Fruit fly (Drosophila melanogaster) whole organism, adult: ENCODE measurements around the gene Cpr.

Source experiments
- CG11617 ChIP-seq: fragments of 200-800 bp; sonication (Bioruptor generic); optimal IDR thresholded peaks from 2 replicates; lab custom pipeline; 2017; ENCODE audit warnings: mild to moderate bottlenecking, missing biosample characterization, missing genetic modification reagents, missing genetic modification characterization
- CG12768 ChIP-seq: fragments of 200-800 bp; sonication (Bioruptor generic); optimal IDR thresholded peaks from 2 replicates; lab custom pipeline; 2017; ENCODE audit warnings: missing biosample characterization, missing genetic modification characterization, mild to moderate bottlenecking, moderate library complexity, missing genetic modification reagents
- CG14711 ChIP-seq: fragments of 200-800 bp; sonication (Bioruptor generic); optimal IDR thresholded peaks from 2 replicates; lab custom pipeline; 2018; ENCODE audit warnings: missing biosample characterization, mild to moderate bottlenecking, missing genetic modification characterization, moderate library complexity
- CG1620 ChIP-seq: fragments of 200-800 bp; sonication (Bioruptor generic); optimal IDR thresholded peaks from 2 replicates; lab custom pipeline; 2016; ENCODE audit warnings: missing biosample characterization, missing genetic modification characterization
- CG33017 ChIP-seq: fragments of 200-800 bp; sonication (Bioruptor generic); optimal IDR thresholded peaks from 2 replicates; lab custom pipeline; 2018; ENCODE audit warnings: missing biosample characterization, mild to moderate bottlenecking, missing genetic modification characterization, moderate library complexity
- CG5204 ChIP-seq: fragments of 200-800 bp; sonication (Bioruptor generic); optimal IDR thresholded peaks from 2 replicates; lab custom pipeline; 2016; ENCODE audit warnings: missing biosample characterization, missing genetic modification characterization
- CG7045 ChIP-seq: fragments of 200-800 bp; sonication (Bioruptor generic); optimal IDR thresholded peaks from 2 replicates; lab custom pipeline; 2017; ENCODE audit warnings: missing biosample characterization, mild to moderate bottlenecking, missing genetic modification characterization
- CG7101 ChIP-seq: fragments of 200-800 bp; sonication (Bioruptor generic); optimal IDR thresholded peaks from 2 replicates; lab custom pipeline; 2018; ENCODE audit warnings: missing biosample characterization, mild to moderate bottlenecking, missing genetic modification characterization, moderate library complexity
- Clk ChIP-seq: fragments of 200-800 bp; sonication (Bioruptor generic); optimal IDR thresholded peaks from 2 replicates; lab custom pipeline; 2017; ENCODE audit warnings: missing biosample characterization, missing genetic modification characterization
- Crg-1 ChIP-seq: fragments of 200-800 bp; sonication (Bioruptor generic); optimal IDR thresholded peaks from 2 replicates; lab custom pipeline; 2016; ENCODE audit warnings: missing biosample characterization, missing genetic modification characterization
- Hr96 ChIP-seq: fragments of 200-800 bp; sonication (Bioruptor generic); optimal IDR thresholded peaks from 2 replicates; lab custom pipeline; 2016; ENCODE audit warnings: missing biosample characterization, missing genetic modification characterization
- Mnt ChIP-seq: fragments of 200-800 bp; sonication (Bioruptor generic); optimal IDR thresholded peaks from 2 replicates; lab custom pipeline; 2016; ENCODE audit warnings: missing biosample characterization, mild to moderate bottlenecking, missing genetic modification characterization
- bab1 ChIP-seq: fragments of 200-800 bp; sonication (Bioruptor generic); optimal IDR thresholded peaks from 3 replicates; lab custom pipeline; 2019; ENCODE audit warnings: missing biosample characterization, mild to moderate bottlenecking, missing genetic modification characterization, moderate library complexity
- cic ChIP-seq: fragments of 200-800 bp; sonication (Bioruptor generic); optimal IDR thresholded peaks from 2 replicates; lab custom pipeline; 2017; ENCODE audit warnings: missing biosample characterization, mild to moderate bottlenecking, missing genetic modification characterization, moderate library complexity
- cnc ChIP-seq, 2 experiments: fragments of >200 bp; optimal IDR thresholded peaks; 2 replicates each; lab custom pipeline; 2017
- kay ChIP-seq: fragments of 200-800 bp; sonication (Bioruptor generic); peaks from one replicate; lab custom pipeline; 2016; ENCODE audit warnings: missing biosample characterization, missing genetic modification characterization, borderline replicate concordance
- ovo ChIP-seq: fragments of 200-800 bp; sonication (Bioruptor generic); optimal IDR thresholded peaks from 2 replicates; lab custom pipeline; 2016; ENCODE audit warnings: missing biosample characterization, missing genetic modification characterization
- pad ChIP-seq: fragments of 200-800 bp; sonication (Bioruptor generic); optimal IDR thresholded peaks from 3 replicates; lab custom pipeline; 2017; ENCODE audit warnings: missing biosample characterization, missing genetic modification characterization, mild to moderate bottlenecking, moderate library complexity, missing genetic modification reagents
- tj ChIP-seq: fragments of 200-800 bp; sonication (Bioruptor generic); optimal IDR thresholded peaks from 3 replicates; lab custom pipeline; 2017; ENCODE audit warnings: missing biosample characterization, mild to moderate bottlenecking, missing genetic modification characterization, moderate library complexity
- toe ChIP-seq: fragments of 200-800 bp; sonication (Bioruptor generic); optimal IDR thresholded peaks from 2 replicates; lab custom pipeline; 2016; ENCODE audit warnings: missing biosample characterization, missing genetic modification characterization

The Cpr gene

dm6 chr2L:6379197-6379596 is 40.6 kb downstream of the Cpr start:
- TF ChIP-seq toe (no peak), CG33017 (tag; lab: Kevin White, UChicago) (no peak), cnc (optimal IDR thresholded peaks at IDR 0.05; lab: Kevin White, UChicago) (no peak), CG7101 (tag; lab: Kevin White, UChicago) (no peak), CG7045 (GFP tag; lab: Kevin White, UChicago) (no peak), CG14711 (tag; lab: Kevin White, UChicago) (no peak), CG12768 (GFP tag; lab: Kevin White, UChicago) (no peak), bab1 (GFP tag; lab: Kevin White, UChicago) (no peak), cic (GFP tag; lab: Kevin White, UChicago) (no peak), CG5204 (GFP tag; lab: Kevin White, UChicago) (no peak), CG11617 (GFP tag; lab: Kevin White, UChicago) (no peak), Crg-1 (GFP tag; lab: Kevin White, UChicago) (no peak), kay (GFP tag; lab: Kevin White, UChicago) (no peak)

dm6 chr2L:6380966-6381365 is 42.3 kb downstream of the Cpr start, which contains the start of gene Nepl5:
TSS of gene Nepl5 (plus strand) at chr2L:6381266.
- TF ChIP-seq CG5204 (GFP tag; lab: Kevin White, UChicago) = no peak

dm6 chr2L:6385409-6385808 is 46.8 kb downstream of the Cpr start, which contains the start of gene Nepl6:
TSS of gene Nepl6 (minus strand) at chr2L:6385512.
- TF ChIP-seq CG7045 (GFP tag; lab: Kevin White, UChicago) = no peak
- no peak for TF ChIP-seq pad (GFP tag; lab: Kevin White, UChicago)
- TF ChIP-seq CG11617 (GFP tag; lab: Kevin White, UChicago) = no peak
- TF ChIP-seq Mnt (GFP tag; lab: Kevin White, UChicago) = no peak
- TF ChIP-seq CG14711 (tag; lab: Kevin White, UChicago) = no peak
- TF ChIP-seq Clk (GFP tag; lab: Kevin White, UChicago) = no peak
- TF ChIP-seq Crg-1 (GFP tag; lab: Kevin White, UChicago) = no peak
- TF ChIP-seq tj (GFP tag; lab: Kevin White, UChicago) = no peak
- TF ChIP-seq CG33017 (tag; lab: Kevin White, UChicago) = no peak
- no peak for TF ChIP-seq bab1 (GFP tag; lab: Kevin White, UChicago)
- no peak for TF ChIP-seq ovo (GFP tag; lab: Kevin White, UChicago)
- TF ChIP-seq CG7101 (tag; lab: Kevin White, UChicago) = no peak
- no peak for TF ChIP-seq cnc (optimal IDR thresholded peaks at IDR 0.05; lab: Kevin White, UChicago)
- TF ChIP-seq Hr96 (GFP tag; lab: Kevin White, UChicago) = no peak
- no peak for TF ChIP-seq cic (GFP tag; lab: Kevin White, UChicago)
- no peak for TF ChIP-seq CG12768 (GFP tag; lab: Kevin White, UChicago)

- TF ChIP-seq CG7101 (tag; lab: Kevin White, UChicago) (no peak), tj (GFP tag; lab: Kevin White, UChicago) (no peak), CG11617 (GFP tag; lab: Kevin White, UChicago) (no peak), CG1620 (GFP tag; lab: Kevin White, UChicago) (no peak), pad (GFP tag; lab: Kevin White, UChicago) (no peak), CG7045 (GFP tag; lab: Kevin White, UChicago) (no peak), Crg-1 (GFP tag; lab: Kevin White, UChicago) (no peak), Mnt (GFP tag; lab: Kevin White, UChicago) (no peak), CG12768 (GFP tag; lab: Kevin White, UChicago) (no peak)
Observed at dm6 chr2L:6387068-6387467, 48.4 kb downstream of the Cpr start.

- no peak for TF ChIP-seq Hr96 (GFP tag; lab: Kevin White, UChicago)
- no peak for TF ChIP-seq Clk (GFP tag; lab: Kevin White, UChicago)
- TF ChIP-seq Mnt (GFP tag; lab: Kevin White, UChicago) = no peak
- no peak for TF ChIP-seq CG5204 (GFP tag; lab: Kevin White, UChicago)
- TF ChIP-seq cnc (optimal IDR thresholded peaks at IDR 0.05; lab: Kevin White, UChicago) = no peak
- no peak for TF ChIP-seq toe
- no peak for TF ChIP-seq CG7101 (tag; lab: Kevin White, UChicago)
- no peak for TF ChIP-seq CG1620 (GFP tag; lab: Kevin White, UChicago)
- TF ChIP-seq bab1 (GFP tag; lab: Kevin White, UChicago) = no peak
- no peak for TF ChIP-seq CG11617 (GFP tag; lab: Kevin White, UChicago)
- TF ChIP-seq Crg-1 (GFP tag; lab: Kevin White, UChicago) = no peak
- no peak for TF ChIP-seq kay (GFP tag; lab: Kevin White, UChicago)
- TF ChIP-seq ovo (GFP tag; lab: Kevin White, UChicago) = no peak
- TF ChIP-seq CG14711 (tag; lab: Kevin White, UChicago) = no peak
Observed at dm6 chr2L:6391469-6391868, 52.8 kb downstream of the Cpr start.
